Worm (Caenorhabditis elegans) whole organism, young adult: ENCODE measurements around the gene chil-18.
"Not testable (repeated sequence)": the region's sequence is repeated elsewhere in the genome, so short reads cannot be mapped to it uniquely, and the experiment has no call there.

Source experiments
- B0019.2 ChIP-seq: fragments of 200-800 bp; sonication (Bioruptor generic); conservative IDR thresholded peaks from 2 replicates; pipeline ENCODE4 v1.3.6; 2022; ENCODE audit warnings: missing genetic modification reagents, missing genetic modification characterization, missing compliant biosample characterization
- B0261.1 ChIP-seq: sonication (generic microtip); optimal IDR thresholded peaks from 2 replicates; lab custom pipeline; 2016; ENCODE audit warnings: mild to moderate bottlenecking, missing genetic modification characterization, moderate library complexity, missing compliant biosample characterization
- C06A6.2 ChIP-seq: fragments of 200-800 bp; sonication (Bioruptor generic); conservative IDR thresholded peaks from 2 replicates; pipeline ENCODE4 v1.3.6; 2022; ENCODE audit warnings: missing genetic modification characterization, missing compliant biosample characterization
- C17E4.6 ChIP-seq: fragments of 200-800 bp; sonication (Bioruptor generic); IDR thresholded peaks from 2 replicates; pipeline ENCODE4 v1.3.6; 2022; ENCODE audit warnings: missing genetic modification reagents, missing genetic modification characterization, missing compliant biosample characterization
- F22D6.2 ChIP-seq: sonication (generic microtip); optimal IDR thresholded peaks from 2 replicates; lab custom pipeline; 2016; ENCODE audit warnings: mild to moderate bottlenecking, missing genetic modification characterization, missing compliant biosample characterization
- F33H1.4 ChIP-seq: fragments of 200-800 bp; sonication (Bioruptor generic); IDR thresholded peaks from 2 replicates; pipeline ENCODE4 v1.3.6; 2022; ENCODE audit warnings: missing genetic modification reagents, missing genetic modification characterization, missing compliant biosample characterization
- F57C9.4 ChIP-seq: sonication (generic microtip); optimal IDR thresholded peaks from 2 replicates; lab custom pipeline; 2017; ENCODE audit warnings: mild to moderate bottlenecking, missing genetic modification characterization, missing compliant biosample characterization
- K11D2.4 ChIP-seq: fragments of 200-800 bp; sonication (Bioruptor generic); IDR thresholded peaks from 2 replicates; pipeline ENCODE4 v1.3.6; 2022; ENCODE audit warnings: missing genetic modification reagents, missing genetic modification characterization, missing compliant biosample characterization
- K12H6.12 ChIP-seq: fragments of 200-800 bp; sonication (Bioruptor generic); optimal IDR thresholded peaks from 2 replicates; lab custom pipeline; 2018; ENCODE audit warnings: mild to moderate bottlenecking, missing genetic modification characterization, missing compliant biosample characterization
- Y67H2A.10 ChIP-seq: fragments of 200-800 bp; sonication (Bioruptor generic); conservative IDR thresholded peaks from 2 replicates; pipeline ENCODE4 v1.3.6; 2022; ENCODE audit warnings: missing genetic modification reagents, missing genetic modification characterization, missing compliant biosample characterization
- ZK185.1 ChIP-seq: sonication (generic microtip); optimal IDR thresholded peaks from 2 replicates; lab custom pipeline; 2016; ENCODE audit warnings: mild to moderate bottlenecking, missing genetic modification characterization, missing compliant biosample characterization; ENCODE audit not compliant: poor library complexity, severe bottlenecking
- akir-1 ChIP-seq: fragments of 200-800 bp; sonication (Bioruptor generic); optimal IDR thresholded peaks from 2 replicates; lab custom pipeline; 2018; ENCODE audit warnings: mild to moderate bottlenecking, missing genetic modification characterization, moderate library complexity, missing compliant biosample characterization
- aptf-2 ChIP-seq: fragments of 200-800 bp; sonication (Bioruptor generic); conservative IDR thresholded peaks from 2 replicates; pipeline ENCODE4 v1.3.6; 2022; ENCODE audit warnings: missing genetic modification reagents, missing genetic modification characterization, missing compliant biosample characterization
- atf-7 ChIP-seq: sonication (generic microtip); optimal IDR thresholded peaks from 2 replicates; lab custom pipeline; 2017; ENCODE audit warnings: mild to moderate bottlenecking, missing genetic modification characterization, missing compliant biosample characterization
- attf-3 ChIP-seq: fragments of 200-800 bp; sonication (Bioruptor generic); conservative IDR thresholded peaks from 2 replicates; pipeline ENCODE4 v1.3.6; 2022; ENCODE audit warnings: missing genetic modification reagents, missing genetic modification characterization, missing compliant biosample characterization
- attf-6 ChIP-seq: fragments of 200-800 bp; sonication (Bioruptor generic); IDR thresholded peaks from 2 replicates; pipeline ENCODE4 v1.3.6; 2022; ENCODE audit warnings: missing genetic modification reagents, missing genetic modification characterization, missing compliant biosample characterization
- bed-1 ChIP-seq: fragments of 200-800 bp; sonication (Bioruptor generic); IDR thresholded peaks from 2 replicates; pipeline ENCODE4 v1.3.6; 2022; ENCODE audit warnings: missing genetic modification reagents, missing genetic modification characterization, missing compliant biosample characterization
- cebp-2 ChIP-seq: fragments of 200-800 bp; sonication (Bioruptor generic); IDR thresholded peaks from 2 replicates; pipeline ENCODE4 v1.3.6; 2022; ENCODE audit warnings: missing genetic modification characterization, missing compliant biosample characterization
- ceh-100 ChIP-seq: fragments of 200-800 bp; sonication (Bioruptor generic); IDR thresholded peaks from 2 replicates; pipeline ENCODE4 v1.3.6; 2022; ENCODE audit warnings: missing genetic modification reagents, missing genetic modification characterization, missing compliant biosample characterization
- ceh-79 ChIP-seq: sonication (generic microtip); optimal IDR thresholded peaks from 2 replicates; lab custom pipeline; 2017; ENCODE audit warnings: mild to moderate bottlenecking, missing genetic modification characterization, missing compliant biosample characterization
- egl-44 ChIP-seq: fragments of 200-800 bp; sonication (Bioruptor generic); IDR thresholded peaks from 2 replicates; pipeline ENCODE4 v1.3.6; 2022; ENCODE audit warnings: missing genetic modification reagents, missing genetic modification characterization, missing compliant biosample characterization
- fkh-3 ChIP-seq: sonication (generic microtip); optimal IDR thresholded peaks from 2 replicates; lab custom pipeline; 2016; ENCODE audit warnings: mild to moderate bottlenecking, missing genetic modification characterization, missing compliant biosample characterization
- hsf-1 ChIP-seq: fragments of 200-800 bp; sonication (Bioruptor generic); IDR thresholded peaks from 2 replicates; pipeline ENCODE4 v1.3.6; 2022; ENCODE audit warnings: missing genetic modification reagents, missing genetic modification characterization, missing compliant biosample characterization
- lag-1 ChIP-seq: fragments of 200-800 bp; sonication (Bioruptor generic); IDR thresholded peaks from 2 replicates; pipeline ENCODE4 v1.3.6; 2022; ENCODE audit warnings: missing genetic modification reagents, missing genetic modification characterization, missing compliant biosample characterization
- lin-26 ChIP-seq: fragments of 200-800 bp; sonication (Bioruptor generic); IDR thresholded peaks from 2 replicates; pipeline ENCODE4 v1.3.6; 2022; ENCODE audit warnings: missing genetic modification reagents, missing genetic modification characterization, missing compliant biosample characterization
- lin-35 ChIP-seq, 3 experiments: fragments of 150-350 bp in 2 of 3; sonication (generic microtip) in 1 of 3; optimal IDR thresholded peaks; 2 replicates each; lab custom pipeline; 2014 to 2018; ENCODE audit warnings: missing biosample characterization in 3 of 3, missing genetic modification characterization in 3 of 3, missing genetic modification reagents in 3 of 3
- lin-54 ChIP-seq: fragments of 200-800 bp; sonication (Bioruptor generic); optimal IDR thresholded peaks from 2 replicates; lab custom pipeline; 2018; ENCODE audit warnings: mild to moderate bottlenecking, missing genetic modification characterization, missing compliant biosample characterization
- lsy-27 ChIP-seq: sonication (generic microtip); optimal IDR thresholded peaks from 2 replicates; lab custom pipeline; 2017; ENCODE audit warnings: missing genetic modification characterization, mild to moderate bottlenecking, missing compliant biosample characterization, antibody characterized with exemption, missing genotype, borderline replicate concordance; ENCODE audit not compliant: insufficient read depth
- madf-10 ChIP-seq: sonication (generic microtip); optimal IDR thresholded peaks from 2 replicates; lab custom pipeline; 2016; ENCODE audit warnings: mild to moderate bottlenecking, missing genetic modification characterization, missing compliant biosample characterization
- mcd-1 ChIP-seq: fragments of 200-800 bp; sonication (Bioruptor generic); IDR thresholded peaks from 2 replicates; pipeline ENCODE4 v1.3.6; 2022; ENCODE audit warnings: missing genetic modification reagents, missing genetic modification characterization, missing compliant biosample characterization
- nfya-1 ChIP-seq: sonication (generic microtip); optimal IDR thresholded peaks from 2 replicates; lab custom pipeline; 2017; ENCODE audit warnings: antibody characterized with exemption, missing compliant biosample characterization, missing genetic modification characterization, borderline replicate concordance; ENCODE audit not compliant: insufficient read depth
- nhr-179 ChIP-seq: sonication (generic microtip); optimal IDR thresholded peaks from 2 replicates; lab custom pipeline; 2016; ENCODE audit warnings: mild to moderate bottlenecking, missing genetic modification characterization, missing compliant biosample characterization
- nhr-90 ChIP-seq: sonication (generic microtip); optimal IDR thresholded peaks from 2 replicates; lab custom pipeline; 2016; ENCODE audit warnings: missing genotype, mild to moderate bottlenecking, missing genetic modification characterization, missing compliant biosample characterization
- rpc-1 ChIP-seq, 2 experiments: fragments of 150-350 bp in 1 of 2; sonication (generic microtip) in 1 of 2; optimal IDR thresholded peaks; 2 replicates each; lab custom pipeline; 2014 to 2018; ENCODE audit warnings: missing biosample characterization in 1 of 2, missing genetic modification characterization in 1 of 2, missing genetic modification reagents in 1 of 2, missing genotype in 1 of 2
- sdz-38 ChIP-seq: sonication (generic microtip); optimal IDR thresholded peaks from 2 replicates; lab custom pipeline; 2016; ENCODE audit warnings: missing genotype, missing genetic modification characterization, missing compliant biosample characterization
- snpc-1.3 ChIP-seq: sonication (generic microtip); optimal IDR thresholded peaks from 2 replicates; lab custom pipeline; 2017; ENCODE audit warnings: missing genetic modification characterization, mild to moderate bottlenecking, missing compliant biosample characterization, antibody characterized with exemption, moderate library complexity, missing genotype, missing genetic modification reagents; ENCODE audit not compliant: insufficient read depth
- unc-130 ChIP-seq: sonication (generic microtip); optimal IDR thresholded peaks from 2 replicates; lab custom pipeline; 2016; ENCODE audit warnings: missing genetic modification reagents, missing genetic modification characterization, missing compliant biosample characterization
- unc-62 ChIP-seq: fragments of 150-350 bp; optimal IDR thresholded peaks from 2 replicates; lab custom pipeline; 2014; ENCODE audit warnings: missing biosample characterization, missing genetic modification reagents, missing genetic modification characterization
- ztf-18 ChIP-seq: sonication (generic microtip); optimal IDR thresholded peaks from 2 replicates; lab custom pipeline; 2016; ENCODE audit warnings: missing genotype, mild to moderate bottlenecking, missing genetic modification characterization, missing compliant biosample characterization
- ztf-26 ChIP-seq: sonication (generic microtip); optimal IDR thresholded peaks from 2 replicates; lab custom pipeline; 2017; ENCODE audit warnings: missing genetic modification characterization, missing compliant biosample characterization
- ztf-3 ChIP-seq: fragments of 200-800 bp; sonication (Bioruptor generic); optimal IDR thresholded peaks from 2 replicates; lab custom pipeline; 2018; ENCODE audit warnings: mild to moderate bottlenecking, missing genetic modification characterization, missing compliant biosample characterization

The chil-18 gene

DNA sequence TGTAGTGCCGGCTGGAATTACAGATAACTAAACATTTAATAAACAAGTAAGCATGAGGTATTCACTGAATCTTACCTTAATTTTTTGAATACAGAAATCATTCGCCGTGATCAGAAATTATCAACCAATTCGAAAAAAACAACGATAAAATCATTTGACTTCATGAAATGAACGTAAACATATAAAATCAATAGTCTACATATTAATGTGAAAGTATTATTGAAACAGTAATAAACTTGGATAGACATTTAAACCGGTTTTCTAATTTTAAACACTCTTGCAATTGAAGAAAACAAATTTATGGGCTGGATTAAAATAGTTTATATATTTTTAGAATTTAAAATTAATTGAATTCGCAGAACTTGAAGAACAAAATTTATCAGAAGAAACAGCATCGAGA is 6.2 kb upstream of the chil-18 start, which contains the start of gene chil-16:
Gene chil-16, minus strand, starts transcription at position 101 of the 400 bp plus-strand sequence.
- TF ChIP-seq F22D6.2 (tag; lab: Kevin White, UChicago) = no peak
- no peak for TF ChIP-seq aptf-2 (GFP tag; lab: Robert Waterston, UW)
- TF ChIP-seq cebp-2 (GFP tag; lab: Robert Waterston, UW) = no peak

DNA sequence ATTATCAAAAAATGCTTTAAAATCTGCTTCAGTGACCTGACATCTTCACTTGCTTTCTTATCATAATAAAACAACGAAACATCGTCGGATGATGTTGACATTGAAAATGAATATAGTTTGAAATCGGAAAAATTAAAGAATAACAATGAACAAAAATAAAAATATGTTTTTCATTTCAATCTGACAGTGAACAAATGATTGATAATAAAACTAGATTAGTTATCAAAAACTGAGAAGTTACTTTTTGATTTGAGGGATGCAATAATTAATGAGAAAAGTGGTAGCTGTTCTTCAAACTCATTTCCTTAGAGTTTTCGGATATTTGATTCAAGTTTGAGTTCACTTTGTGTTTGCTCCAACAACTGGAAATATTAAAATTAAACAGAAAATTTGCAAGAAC is 4.5 kb upstream of the chil-18 start, which contains the start of gene chil-15:
Gene chil-15, minus strand, starts transcription at position 101 of the 400 bp plus-strand sequence.
- TF ChIP-seq madf-10 (tag; lab: Kevin White, UChicago) (no peak), B0019.2 (no peak), ztf-18 (tag; lab: Kevin White, UChicago) (no peak), C17E4.6 (GFP tag; lab: Robert Waterston, UW) (no peak), C06A6.2 (GFP tag; lab: Robert Waterston, UW) (no peak), lin-54 (no peak), atf-7 (tag; lab: Kevin White, UChicago) (no peak), ztf-26 (tag; lab: Kevin White, UChicago) (no peak), nhr-90 (no peak), akir-1 (GFP tag; lab: Kevin White, UChicago) (no peak), rpc-1 (optimal IDR thresholded peaks at IDR 0.05; lab: Kevin White, UChicago) (no peak), rpc-1 (tag; optimal IDR thresholded peaks at IDR 0.05; lab: Kevin White, UChicago) (no peak), mcd-1 (GFP tag; lab: Robert Waterston, UW) (no peak), bed-1 (no peak)

DNA sequence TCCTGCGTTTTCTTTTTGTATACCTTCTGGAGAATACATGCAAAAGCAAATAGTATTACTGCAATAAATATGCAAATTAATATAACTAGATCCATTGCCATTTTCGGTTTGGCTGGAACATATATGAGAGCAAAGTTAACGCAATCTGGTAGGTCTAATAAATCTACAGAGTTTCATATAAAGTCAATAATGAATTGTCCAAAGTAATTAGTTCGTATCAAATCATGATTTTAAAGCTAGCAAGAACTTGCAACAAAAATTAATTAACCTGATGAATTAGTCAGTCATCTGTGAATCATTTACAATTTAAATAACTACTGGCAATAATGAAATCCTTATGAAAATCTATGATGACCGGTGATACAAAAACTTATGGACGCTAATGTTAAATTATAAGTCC is 2.7 kb upstream of the chil-18 start, which contains the start of gene R09D1.13:
Gene R09D1.13, minus strand, starts transcription at position 101 of the 400 bp plus-strand sequence.
- TF ChIP-seq ZK185.1 (no peak), sdz-38 (tag; lab: Kevin White, UChicago) (no peak), F33H1.4 (GFP tag; lab: Robert Waterston, UW) (no peak), F57C9.4 (tag; lab: Kevin White, UChicago) (no peak), Y67H2A.10 (no peak), egl-44 (GFP tag; lab: Robert Waterston, UW) (no peak), snpc-1.3 (tag; lab: Kevin White, UChicago) (no peak), lsy-27 (tag; lab: Kevin White, UChicago) (no peak), unc-62 (GFP tag; lab: Kevin White, UChicago) (no peak), K12H6.12 (tag; lab: Kevin White, UChicago) (no peak), ceh-79 (tag; lab: Kevin White, UChicago) (no peak), lin-26 (no peak)

DNA sequence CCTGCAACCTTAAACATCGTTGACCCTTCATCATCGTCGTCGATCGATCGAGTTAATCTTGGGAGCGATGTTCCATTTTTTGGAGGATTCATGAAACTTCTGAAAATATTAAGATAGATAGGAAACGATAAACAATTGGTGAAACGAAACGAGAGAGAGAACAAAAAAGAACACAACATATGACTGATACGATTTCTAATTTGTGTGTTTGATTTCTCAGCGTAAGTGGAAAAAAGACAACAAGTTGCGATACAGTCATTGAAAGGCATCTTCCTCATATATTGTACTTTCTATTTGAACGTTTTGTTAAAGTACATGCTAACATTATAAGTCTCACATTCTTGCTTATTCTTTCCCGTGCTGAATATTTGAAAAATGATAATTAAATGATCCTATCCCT is 4.1 kb downstream of the chil-18 start, which contains the start of gene R09D1.12:
Gene R09D1.12, minus strand, starts transcription at position 101 of the 400 bp plus-strand sequence.
- TF ChIP-seq attf-3; B0261.1 (tag; lab: Kevin White, UChicago); nhr-179: not testable (repeated sequence)

ce11 chrII:9454304-9454703 is 6.2 kb downstream of the chil-18 start, which contains the start of gene chil-19:
chil-19 (minus strand) TSS chrII:9454404.
- no peak for TF ChIP-seq ceh-100 (GFP tag; lab: Robert Waterston, UW)
- no peak for TF ChIP-seq Y67H2A.10
- TF ChIP-seq F33H1.4 (GFP tag; lab: Robert Waterston, UW) = no peak
- no peak for TF ChIP-seq K11D2.4 (GFP tag; lab: Robert Waterston, UW)
- no peak for TF ChIP-seq unc-130 (GFP tag; lab: Kevin White, UChicago)
- TF ChIP-seq lag-1 (GFP tag; lab: Robert Waterston, UW) = no peak
- no peak for TF ChIP-seq fkh-3
- no peak for TF ChIP-seq nfya-1
- TF ChIP-seq lsy-27 (tag; lab: Kevin White, UChicago) = no peak
- TF ChIP-seq ztf-3 (GFP tag; lab: Kevin White, UChicago) = no peak
- no peak for TF ChIP-seq hsf-1 (GFP tag; lab: Robert Waterston, UW)
- TF ChIP-seq unc-62 (GFP tag; lab: Kevin White, UChicago) = no peak
- TF ChIP-seq attf-6 (GFP tag; lab: Robert Waterston, UW) = no peak
- TF ChIP-seq B0019.2 = no peak
- no peak for TF ChIP-seq lin-35 (GFP tag; optimal IDR thresholded peaks at IDR 0.05; lab: Kevin White, UChicago)
